Fruit fly (Drosophila melanogaster) whole organism, embryonic: Measurements from ENCODE around the gene CG10086.

Experiments
- Awh ChIP-seq: fragments of 200-800 bp; sonication (Bioruptor generic); IDR thresholded peaks from 2 replicates; pipeline ENCODE4, ENCODE4 v1.3.6; 2022; ENCODE audit warnings: missing biosample characterization, missing genetic modification characterization
- CG10321 ChIP-seq: fragments of 200-800 bp; sonication (Bioruptor generic); IDR thresholded peaks from 2 replicates; pipeline ENCODE4 v1.3.6; 2022; ENCODE audit warnings: missing biosample characterization, missing genetic modification characterization
- CG10431 ChIP-seq: fragments of 200-800 bp; sonication (Bioruptor generic); optimal IDR thresholded peaks from 3 replicates; lab custom pipeline; 2018; ENCODE audit warnings: missing biosample characterization, mild to moderate bottlenecking, missing genetic modification characterization
- CG13775 ChIP-seq: fragments of 200-800 bp; sonication (Bioruptor generic); optimal IDR thresholded peaks from 3 replicates; lab custom pipeline; 2017; ENCODE audit warnings: missing biosample characterization, mild to moderate bottlenecking, missing genetic modification characterization
- CG14441 ChIP-seq: fragments of 200-800 bp; sonication (Bioruptor generic); IDR thresholded peaks from 2 replicates; pipeline ENCODE4 v1.3.6; 2022; ENCODE audit warnings: missing biosample characterization, missing genetic modification characterization
- CG16779 ChIP-seq: fragments of 200-800 bp; sonication (Bioruptor generic); IDR thresholded peaks from 2 replicates; pipeline ENCODE4 v1.3.6; 2022; ENCODE audit warnings: missing biosample characterization, missing genetic modification characterization
- CG16813 ChIP-seq: fragments of 200-800 bp; sonication (Bioruptor generic); IDR thresholded peaks from 3 replicates; pipeline ENCODE4 v1.3.6; 2022; ENCODE audit warnings: missing biosample characterization, missing genetic modification characterization; ENCODE audit not compliant: partially characterized antibody
- CG16815 ChIP-seq: fragments of 200-800 bp; sonication (Bioruptor generic); optimal IDR thresholded peaks from 3 replicates; lab custom pipeline; 2017; ENCODE audit warnings: missing biosample characterization, mild to moderate bottlenecking, missing genetic modification characterization
- CG16863 ChIP-seq: fragments of 200-800 bp; sonication (Bioruptor generic); optimal IDR thresholded peaks from 3 replicates; lab custom pipeline; 2016; ENCODE audit warnings: missing biosample characterization, missing genetic modification characterization
- CG17568 ChIP-seq: fragments of 200-800 bp; sonication (Bioruptor generic); optimal IDR thresholded peaks from 2 replicates; lab custom pipeline; 2018; ENCODE audit warnings: missing biosample characterization, mild to moderate bottlenecking, missing genetic modification characterization, moderate library complexity
- CG17802 ChIP-seq: fragments of 200-800 bp; sonication (Bioruptor generic); optimal IDR thresholded peaks from 2 replicates; lab custom pipeline; 2018; ENCODE audit warnings: missing biosample characterization, mild to moderate bottlenecking, missing genetic modification characterization, moderate library complexity
- CG1792 ChIP-seq: fragments of 200-800 bp; sonication (Bioruptor generic); optimal IDR thresholded peaks from 2 replicates; lab custom pipeline; 2016; ENCODE audit warnings: missing biosample characterization, missing genetic modification characterization
- CG18764 ChIP-seq: fragments of 200-800 bp; sonication (Bioruptor generic); optimal IDR thresholded peaks from 3 replicates; lab custom pipeline; 2016; ENCODE audit warnings: missing biosample characterization, missing genetic modification characterization
- CG2875 ChIP-seq: fragments of 200-800 bp; sonication (Bioruptor generic); optimal IDR thresholded peaks from 2 replicates; lab custom pipeline; 2017; ENCODE audit warnings: missing biosample characterization, mild to moderate bottlenecking, missing genetic modification characterization, missing genetic modification reagents
- CG3281 ChIP-seq: fragments of 200-800 bp; sonication (Bioruptor generic); optimal IDR thresholded peaks from 3 replicates; lab custom pipeline; 2017; ENCODE audit warnings: missing biosample characterization, mild to moderate bottlenecking, missing genetic modification characterization
- CG42726 ChIP-seq: fragments of 200-800 bp; sonication (Bioruptor generic); IDR thresholded peaks from 2 replicates; pipeline ENCODE4 v1.3.6; 2022; ENCODE audit warnings: missing biosample characterization, missing genetic modification characterization; ENCODE audit not compliant: partially characterized antibody
- CG4707 ChIP-seq: fragments of 200-800 bp; sonication (Bioruptor generic); optimal IDR thresholded peaks from 2 replicates; lab custom pipeline; 2018; ENCODE audit warnings: missing biosample characterization, mild to moderate bottlenecking, missing genetic modification characterization, moderate library complexity
- CG6272 ChIP-seq: fragments of 200-800 bp; sonication (Bioruptor generic); IDR thresholded peaks from 2 replicates; pipeline ENCODE4 v1.3.6; 2022; ENCODE audit warnings: missing biosample characterization, missing genetic modification characterization
- CG6683 ChIP-seq: fragments of 200-800 bp; sonication (Bioruptor generic); optimal IDR thresholded peaks from 2 replicates; lab custom pipeline; 2017; ENCODE audit warnings: missing biosample characterization, mild to moderate bottlenecking, missing genetic modification characterization, missing genetic modification reagents
- CG7987 ChIP-seq: fragments of 200-800 bp; sonication (Bioruptor generic); optimal IDR thresholded peaks from 2 replicates; lab custom pipeline; 2018; ENCODE audit warnings: missing biosample characterization, mild to moderate bottlenecking, missing genetic modification characterization, moderate library complexity
- CG8281 ChIP-seq: fragments of 200-800 bp; sonication (Bioruptor generic); optimal IDR thresholded peaks from 2 replicates; lab custom pipeline; 2018; ENCODE audit warnings: missing biosample characterization, mild to moderate bottlenecking, missing genetic modification characterization, moderate library complexity
- Chrac-16 ChIP-seq: fragments of 200-800 bp; sonication (Bioruptor generic); optimal IDR thresholded peaks from 3 replicates; lab custom pipeline; 2016; ENCODE audit warnings: missing biosample characterization, missing genetic modification characterization
- D19B ChIP-seq: fragments of 200-800 bp; sonication (Bioruptor generic); optimal IDR thresholded peaks from 2 replicates; lab custom pipeline; 2017; ENCODE audit warnings: missing biosample characterization, mild to moderate bottlenecking, missing genetic modification characterization
- Dbx ChIP-seq: fragments of 200-800 bp; sonication (Bioruptor generic); IDR thresholded peaks from 3 replicates; pipeline ENCODE4 v1.3.6; 2022; ENCODE audit warnings: missing biosample characterization, missing genetic modification characterization
- Dll ChIP-seq: fragments of 200-800 bp; sonication (Bioruptor generic); IDR thresholded peaks from 4 replicates; pipeline ENCODE4 v1.3.6; 2022; ENCODE audit warnings: missing biosample characterization, missing genetic modification characterization; ENCODE audit not compliant: partially characterized antibody
- Fer1 ChIP-seq: fragments of 200-800 bp; sonication (Bioruptor generic); optimal IDR thresholded peaks from 2 replicates; lab custom pipeline; 2017; ENCODE audit warnings: missing biosample characterization, mild to moderate bottlenecking, missing genetic modification characterization
- H2.0 ChIP-seq: fragments of 200-800 bp; sonication (Bioruptor generic); IDR thresholded peaks from 2 replicates; pipeline ENCODE4 v1.3.6; 2022; ENCODE audit warnings: missing biosample characterization, missing genetic modification characterization
- HLH3B ChIP-seq: fragments of 200-800 bp; sonication (Bioruptor generic); IDR thresholded peaks from 2 replicates; pipeline ENCODE4 v1.3.6; 2022; ENCODE audit warnings: missing biosample characterization, missing genetic modification characterization
- HmgZ ChIP-seq: fragments of 200-800 bp; sonication (Bioruptor generic); optimal IDR thresholded peaks from 2 replicates; lab custom pipeline; 2018; ENCODE audit warnings: missing biosample characterization, mild to moderate bottlenecking, missing genetic modification characterization
- Hsf ChIP-seq: fragments of 200-800 bp; sonication (Bioruptor generic); optimal IDR thresholded peaks from 3 replicates; lab custom pipeline; 2016; ENCODE audit warnings: missing biosample characterization, missing genetic modification characterization
- Oaz ChIP-seq: fragments of 200-800 bp; sonication (Bioruptor generic); IDR thresholded peaks from 2 replicates; pipeline ENCODE4 v1.3.6; 2022; ENCODE audit warnings: missing biosample characterization, missing genetic modification characterization
- Oli ChIP-seq: fragments of 200-800 bp; sonication (Bioruptor generic); optimal IDR thresholded peaks from 2 replicates; lab custom pipeline; 2018; ENCODE audit warnings: missing biosample characterization, mild to moderate bottlenecking, missing genetic modification characterization, moderate library complexity
- ap ChIP-seq: fragments of 200-800 bp; sonication (Bioruptor generic); IDR thresholded peaks from 2 replicates; pipeline ENCODE4 v1.3.6; 2022; ENCODE audit warnings: missing biosample characterization, missing genetic modification characterization
- ash1 ChIP-seq: fragments of 200-800 bp; sonication (Bioruptor generic); optimal IDR thresholded peaks from 2 replicates; lab custom pipeline; 2018; ENCODE audit warnings: missing biosample characterization, mild to moderate bottlenecking, missing genetic modification characterization
- az2 ChIP-seq: fragments of 200-800 bp; sonication (Bioruptor generic); optimal IDR thresholded peaks from 3 replicates; lab custom pipeline; 2016; ENCODE audit warnings: missing biosample characterization, missing genetic modification characterization
- bigmax ChIP-seq: fragments of 200-800 bp; sonication (Bioruptor generic); optimal IDR thresholded peaks from 2 replicates; lab custom pipeline; 2018; ENCODE audit warnings: missing biosample characterization, mild to moderate bottlenecking, missing genetic modification characterization
- br ChIP-seq: fragments of >200 bp; optimal IDR thresholded peaks from 2 replicates; lab custom pipeline; 2017
- crp ChIP-seq, 2 experiments: fragments of 200-800 bp; sonication (Bioruptor generic); optimal IDR thresholded peaks; 2 replicates in 1 of 2; 3 replicates in 1 of 2; lab custom pipeline; 2017; ENCODE audit warnings: missing biosample characterization in 2 of 2, missing genetic modification characterization in 2 of 2, mild to moderate bottlenecking in 1 of 2, moderate library complexity in 1 of 2
- dpn ChIP-seq, 2 experiments: fragments of 200-800 bp; sonication (Bioruptor generic); optimal IDR thresholded peaks; 3 replicates each; lab custom pipeline; 2016; ENCODE audit warnings: missing biosample characterization in 2 of 2, missing genetic modification characterization in 2 of 2
- ind ChIP-seq: fragments of 200-800 bp; sonication (Bioruptor generic); optimal IDR thresholded peaks from 3 replicates; lab custom pipeline; 2016; ENCODE audit warnings: missing biosample characterization, missing genetic modification characterization
- ken ChIP-seq: fragments of 200-800 bp; sonication (Bioruptor generic); IDR thresholded peaks from 3 replicates; pipeline ENCODE4 v1.3.6; 2022; ENCODE audit warnings: missing biosample characterization, missing genetic modification characterization
- kni ChIP-seq: fragments of 200-800 bp; sonication (Bioruptor generic); optimal IDR thresholded peaks from 3 replicates; lab custom pipeline; 2017; ENCODE audit warnings: mild to moderate bottlenecking, missing biosample characterization, missing genetic modification reagents, missing genetic modification characterization
- lbe ChIP-seq: fragments of 200-800 bp; sonication (Bioruptor generic); optimal IDR thresholded peaks from 2 replicates; lab custom pipeline; 2016; ENCODE audit warnings: missing biosample characterization, mild to moderate bottlenecking, missing genetic modification characterization
- pzg ChIP-seq: fragments of 200-800 bp; sonication (Bioruptor generic); optimal IDR thresholded peaks from 3 replicates; lab custom pipeline; 2018; ENCODE audit warnings: missing biosample characterization, mild to moderate bottlenecking, missing genetic modification characterization, moderate library complexity
- scrt ChIP-seq: fragments of 200-800 bp; sonication (Bioruptor generic); optimal IDR thresholded peaks from 2 replicates; lab custom pipeline; 2018; ENCODE audit warnings: missing biosample characterization, mild to moderate bottlenecking, missing genetic modification characterization, moderate library complexity
- sd ChIP-seq: fragments of 200-800 bp; sonication (Bioruptor generic); optimal IDR thresholded peaks from 3 replicates; lab custom pipeline; 2018; ENCODE audit warnings: missing biosample characterization, mild to moderate bottlenecking, missing genetic modification characterization, moderate library complexity
- slp2 ChIP-seq: fragments of 200-800 bp; sonication (Bioruptor generic); optimal IDR thresholded peaks from 2 replicates; lab custom pipeline; 2016; ENCODE audit warnings: missing biosample characterization, missing genetic modification characterization
- stwl ChIP-seq: fragments of 200-800 bp; sonication (Bioruptor generic); optimal IDR thresholded peaks from 3 replicates; lab custom pipeline; 2018; ENCODE audit warnings: missing biosample characterization, mild to moderate bottlenecking, missing genetic modification characterization, moderate library complexity
- sug ChIP-seq: fragments of 200-800 bp; optimal IDR thresholded peaks from 2 replicates; lab custom pipeline; 2019; ENCODE audit warnings: missing biosample characterization, mild to moderate bottlenecking, missing genetic modification characterization, moderate library complexity
- tgo ChIP-seq: fragments of 200-800 bp; sonication (Bioruptor generic); IDR thresholded peaks from 3 replicates; pipeline ENCODE4 v1.3.6; 2022; ENCODE audit warnings: missing biosample characterization, missing genetic modification characterization
- toy ChIP-seq: fragments of 200-800 bp; sonication (Bioruptor generic); IDR thresholded peaks from 2 replicates; pipeline ENCODE4 v1.3.6; 2022; ENCODE audit warnings: missing biosample characterization, missing genetic modification characterization
- zfh1 ChIP-seq: fragments of 200-800 bp; sonication (Bioruptor generic); IDR thresholded peaks from 3 replicates; pipeline ENCODE4 v1.3.6; 2022; ENCODE audit warnings: missing biosample characterization, missing genetic modification characterization

The CG10086 gene

DNA sequence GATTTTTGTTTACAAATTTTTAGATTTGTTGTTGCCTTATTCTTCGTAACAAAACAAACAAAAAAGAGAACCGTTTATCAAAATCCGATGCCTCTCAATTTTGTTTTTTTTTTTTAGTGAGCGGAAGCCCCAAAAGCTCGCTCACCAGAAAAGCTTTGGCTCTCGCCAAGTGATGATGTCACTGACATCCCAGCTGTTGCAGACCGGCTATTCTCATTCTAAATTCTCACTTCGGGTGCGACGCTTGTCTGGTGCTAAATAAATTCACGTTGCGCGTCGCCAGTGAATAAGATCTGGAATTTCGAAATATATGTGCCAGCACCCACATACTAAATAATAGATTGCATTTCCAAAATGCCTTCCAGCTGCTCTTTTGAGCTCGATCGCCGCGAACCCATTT lies 3.4 kb downstream of the CG10086 start, which contains the start of gene CG2641 (continued):
- TF ChIP-seq kni (no peak), CG3281 (GFP tag; lab: Kevin White, UChicago) (peak; percentile 5), CG17802 (no peak), Oli (tag; lab: Kevin White, UChicago) (no peak), ash1 (GFP tag; lab: Kevin White, UChicago) (no peak), bigmax (GFP tag; lab: Kevin White, UChicago) (no peak), CG16863 (GFP tag; lab: Kevin White, UChicago) (no peak), H2.0 (no peak), CG1792 (GFP tag; lab: Kevin White, UChicago) (no peak), Dll (GFP tag; lab: Robert Waterston, UW) (no peak), ken (no peak), CG18764 (GFP tag; lab: Kevin White, UChicago) (no peak), crp (GFP tag; optimal IDR thresholded peaks at IDR 0.05; lab: Kevin White, UChicago) (peak in 1 of 2 experiments; percentile 63), CG16813 (GFP tag; lab: Robert Waterston, UW) (no peak), Fer1 (GFP tag; lab: Kevin White, UChicago) (no peak), zfh1 (GFP tag; lab: Robert Waterston, UW) (no peak), CG14441 (no peak), lbe (GFP tag; lab: Kevin White, UChicago) (peak; percentile 61), CG8281 (no peak), HmgZ (no peak), CG16815 (GFP tag; lab: Kevin White, UChicago) (no peak), CG4707 (GFP tag; lab: Kevin White, UChicago) (no peak), stwl (tag; lab: Kevin White, UChicago) (no peak), ind (no peak), dpn (GFP tag; optimal IDR thresholded peaks at IDR 0.05; lab: Kevin White, UChicago) (no peak), sd (tag; lab: Kevin White, UChicago) (peak; percentile 66), sug (peak; percentile 2), CG10321 (GFP tag; lab: Robert Waterston, UW) (no peak), scrt (GFP tag; lab: Kevin White, UChicago) (peak; percentile 13), tgo (GFP tag; lab: Robert Waterston, UW) (no peak), pzg (no peak), Awh (GFP tag; lab: Robert Waterston, UW) (no peak), CG13775 (GFP tag; lab: Kevin White, UChicago) (no peak), HLH3B (GFP tag; lab: Robert Waterston, UW) (no peak), CG42726 (GFP tag; lab: Robert Waterston, UW) (no peak), toy (no peak), CG10431 (GFP tag; lab: Kevin White, UChicago) (no peak), CG17568 (no peak), CG7987 (GFP tag; lab: Kevin White, UChicago) (no peak), D19B (GFP tag; lab: Kevin White, UChicago) (no peak), br (lab: Kevin White, UChicago) (no peak), CG2875 (GFP tag; lab: Kevin White, UChicago) (no peak), ap (no peak), CG6683 (GFP tag; lab: Kevin White, UChicago) (no peak), CG6272 (GFP tag; lab: Robert Waterston, UW) (no peak), az2 (no peak), Hsf (GFP tag; lab: Kevin White, UChicago) (no peak), slp2 (no peak), Chrac-16 (GFP tag; lab: Kevin White, UChicago) (no peak), Oaz (GFP tag; lab: Robert Waterston, UW) (no peak), CG16779 (GFP tag; lab: Robert Waterston, UW) (no peak), Dbx (GFP tag; lab: Robert Waterston, UW) (0 out of 3 replicates have a peak, but pooled peaks have one; percentile 46)
